Worm (Caenorhabditis elegans) whole organism, early embryonic: ENCODE results near the gene cpr-4.

Experiments
- B0310.2 ChIP-seq: sonication (generic microtip); optimal IDR thresholded peaks from 2 replicates; lab custom pipeline; 2016; ENCODE audit warnings: mild to moderate bottlenecking, missing genetic modification characterization, missing compliant biosample characterization
- F13C5.2 ChIP-seq: sonication (generic microtip); optimal IDR thresholded peaks from 2 replicates; lab custom pipeline; 2017; ENCODE audit warnings: mild to moderate bottlenecking, missing genetic modification characterization, inconsistent platforms, missing compliant biosample characterization
- aly-1 ChIP-seq: sonication (generic microtip); optimal IDR thresholded peaks from 2 replicates; lab custom pipeline; 2016; ENCODE audit warnings: missing genetic modification characterization, missing compliant biosample characterization
- ama-1 ChIP-seq: fragments of 150-350 bp; optimal IDR thresholded peaks from 2 replicates; lab custom pipeline; 2014
- ceh-13 ChIP-seq: fragments of 200-800 bp; sonication (Bioruptor generic); optimal IDR thresholded peaks from 2 replicates; lab custom pipeline; 2018; ENCODE audit warnings: mild to moderate bottlenecking, missing genetic modification characterization, missing compliant biosample characterization
- ceh-36 ChIP-seq: sonication (generic microtip); optimal IDR thresholded peaks from 2 replicates; lab custom pipeline; 2016; ENCODE audit warnings: missing genetic modification characterization, inconsistent platforms, missing compliant biosample characterization
- ets-7 ChIP-seq: sonication (generic microtip); optimal IDR thresholded peaks from 2 replicates; lab custom pipeline; 2016; ENCODE audit warnings: missing genotype, missing genetic modification characterization, missing compliant biosample characterization
- flt-1 ChIP-seq: fragments of 200-800 bp; sonication (Bioruptor generic); IDR thresholded peaks from 2 replicates; pipeline ENCODE4 v1.3.6; 2022; ENCODE audit warnings: missing genetic modification characterization, missing compliant biosample characterization
- hmbx-1 ChIP-seq: sonication (generic microtip); optimal IDR thresholded peaks from 2 replicates; lab custom pipeline; 2016; ENCODE audit warnings: mild to moderate bottlenecking, missing genetic modification characterization, missing compliant biosample characterization
- hmg-4 ChIP-seq: fragments of 200-800 bp; sonication (Bioruptor generic); optimal IDR thresholded peaks from 2 replicates; lab custom pipeline; 2018; ENCODE audit warnings: mild to moderate bottlenecking, missing genetic modification characterization, missing compliant biosample characterization
- hnd-1 ChIP-seq: sonication (generic microtip); optimal IDR thresholded peaks from 2 replicates; lab custom pipeline; 2016; ENCODE audit warnings: missing genetic modification characterization, missing compliant biosample characterization
- pes-1 ChIP-seq: fragments of 200-800 bp; sonication (Bioruptor generic); IDR thresholded peaks from 2 replicates; pipeline ENCODE4 v1.3.6; 2022; ENCODE audit warnings: missing genetic modification reagents, missing genetic modification characterization, missing compliant biosample characterization
- scrt-1 ChIP-seq: fragments of 200-800 bp; sonication (Bioruptor generic); IDR thresholded peaks from 2 replicates; pipeline ENCODE4 v1.3.6; 2022; ENCODE audit warnings: missing genetic modification characterization, missing compliant biosample characterization
- sea-1 ChIP-seq: fragments of 200-800 bp; sonication (Bioruptor generic); conservative IDR thresholded peaks from 2 replicates; pipeline ENCODE4 v1.3.6; 2022; ENCODE audit warnings: missing genetic modification characterization, missing compliant biosample characterization
- tbx-11 ChIP-seq: fragments of 200-800 bp; sonication (Bioruptor generic); IDR thresholded peaks from 2 replicates; pipeline ENCODE4 v1.3.6; 2022; ENCODE audit warnings: missing genetic modification characterization, missing compliant biosample characterization
- tbx-37 ChIP-seq: fragments of 200-800 bp; sonication (Bioruptor generic); conservative IDR thresholded peaks from 2 replicates; pipeline ENCODE4 v1.3.6; 2022; ENCODE audit warnings: missing genetic modification reagents, missing genetic modification characterization, missing compliant biosample characterization
- tra-4 ChIP-seq: sonication (generic microtip); optimal IDR thresholded peaks from 2 replicates; lab custom pipeline; 2017; ENCODE audit warnings: missing genetic modification characterization, missing compliant biosample characterization

Gene cpr-4

DNA sequence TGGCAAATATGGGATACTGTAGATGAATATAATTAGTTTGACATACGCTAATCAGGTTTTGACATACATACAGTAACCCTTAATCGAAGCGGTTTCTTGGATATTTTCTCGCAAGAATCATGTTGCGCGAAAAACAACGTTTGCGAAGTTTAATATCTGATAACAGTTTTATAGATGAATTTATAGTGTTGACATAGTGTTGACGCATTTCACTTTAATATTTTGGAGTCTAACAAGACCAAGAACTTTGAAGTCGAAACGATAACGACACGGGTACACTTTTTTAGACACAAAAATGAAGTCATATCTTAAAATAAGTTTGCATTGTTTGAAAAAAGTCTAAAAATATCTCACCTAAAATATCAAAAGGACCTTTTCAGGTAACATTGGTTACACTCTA is 1.8 kb downstream of the cpr-4 start:
- no peak for TF ChIP-seq aly-1 (tag; lab: Kevin White, UChicago)
- TF ChIP-seq ceh-36 (tag; lab: Kevin White, UChicago): no peak
- no peak for TF ChIP-seq hmbx-1 (tag; lab: Kevin White, UChicago)
- no peak for TF ChIP-seq ets-7 (tag; lab: Kevin White, UChicago)
- no peak for TF ChIP-seq tbx-11
- no peak for TF ChIP-seq flt-1 (GFP tag; lab: Robert Waterston, UW)
- no peak for TF ChIP-seq tra-4 (tag; lab: Kevin White, UChicago)
- TF ChIP-seq hnd-1 (tag; lab: Kevin White, UChicago): no peak
- no peak for TF ChIP-seq F13C5.2 (tag; lab: Kevin White, UChicago)
- no peak for TF ChIP-seq sea-1 (GFP tag; lab: Robert Waterston, UW)
- TF ChIP-seq ama-1: no peak
- no peak for TF ChIP-seq scrt-1 (GFP tag; lab: Robert Waterston, UW)
- TF ChIP-seq tbx-37 (GFP tag; lab: Robert Waterston, UW): no peak
- no peak for TF ChIP-seq B0310.2 (tag; lab: Kevin White, UChicago)
- no peak for TF ChIP-seq hmg-4 (GFP tag; lab: Kevin White, UChicago)
- TF ChIP-seq ceh-13 (GFP tag; lab: Kevin White, UChicago): no peak
- TF ChIP-seq pes-1 (GFP tag; lab: Robert Waterston, UW): no peak

DNA sequence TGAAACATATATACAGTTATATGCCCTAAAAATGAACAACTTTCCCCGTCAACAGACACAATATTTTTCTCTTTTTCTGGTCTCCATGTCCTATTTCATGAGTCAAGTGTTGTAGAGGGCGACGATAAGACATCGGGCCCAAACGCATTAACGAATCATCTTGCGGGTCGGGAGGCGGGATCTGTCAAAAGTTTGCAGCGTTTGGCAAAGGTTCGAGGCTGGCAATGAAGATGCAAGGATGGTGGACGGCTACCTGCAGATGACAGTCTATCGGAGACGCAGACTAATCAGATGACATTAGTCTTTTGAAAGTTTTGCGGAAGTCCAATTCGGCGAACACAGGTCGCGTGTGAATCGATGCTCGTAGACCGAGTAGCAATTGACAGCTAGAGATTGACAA is 6.3 kb downstream of the cpr-4 start:
- TF ChIP-seq pes-1 (GFP tag; lab: Robert Waterston, UW): no peak
- no peak for TF ChIP-seq tra-4 (tag; lab: Kevin White, UChicago)
- no peak for TF ChIP-seq flt-1 (GFP tag; lab: Robert Waterston, UW)
- no peak for TF ChIP-seq ets-7 (tag; lab: Kevin White, UChicago)
- TF ChIP-seq tbx-11: no peak
- TF ChIP-seq scrt-1 (GFP tag; lab: Robert Waterston, UW): no peak
- no peak for TF ChIP-seq F13C5.2 (tag; lab: Kevin White, UChicago)
- no peak for TF ChIP-seq tbx-37 (GFP tag; lab: Robert Waterston, UW)
- no peak for TF ChIP-seq ama-1
- no peak for TF ChIP-seq hnd-1 (tag; lab: Kevin White, UChicago)
- TF ChIP-seq B0310.2 (tag; lab: Kevin White, UChicago): no peak
- no peak for TF ChIP-seq aly-1 (tag; lab: Kevin White, UChicago)
- no peak for TF ChIP-seq hmg-4 (GFP tag; lab: Kevin White, UChicago)

DNA sequence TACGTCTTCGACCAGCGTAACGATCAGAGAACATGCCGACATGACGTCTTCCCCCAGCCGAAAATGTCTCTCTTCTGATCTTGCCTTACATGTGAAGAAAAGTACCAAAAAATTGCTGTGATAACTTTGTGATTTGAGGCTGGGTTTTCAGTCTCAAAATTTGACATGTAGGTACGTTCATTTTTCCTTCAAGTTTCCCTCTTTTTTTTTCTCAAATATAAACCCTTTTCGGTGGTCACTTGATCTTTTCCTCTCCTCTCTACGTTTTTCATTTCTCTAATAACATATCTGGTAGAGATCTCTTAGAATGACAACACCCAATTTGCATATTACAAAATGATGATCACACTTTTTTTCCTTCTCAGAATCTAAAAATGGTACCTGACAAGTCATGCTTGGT is 7.4 kb downstream of the cpr-4 start, which contains the start of gene nhr-37:
TSS of gene nhr-37 (plus strand) at position 301 of the 400 bp plus-strand sequence.
- TF ChIP-seq scrt-1 (GFP tag; lab: Robert Waterston, UW) (no peak), hmg-4 (GFP tag; lab: Kevin White, UChicago) (no peak), sea-1 (GFP tag; lab: Robert Waterston, UW) (no peak), hnd-1 (tag; lab: Kevin White, UChicago) (no peak), ceh-36 (tag; lab: Kevin White, UChicago) (no peak), tbx-37 (GFP tag; lab: Robert Waterston, UW) (no peak), flt-1 (GFP tag; lab: Robert Waterston, UW) (no peak), aly-1 (tag; lab: Kevin White, UChicago) (no peak), B0310.2 (tag; lab: Kevin White, UChicago) (no peak), tbx-11 (no peak), hmbx-1 (tag; lab: Kevin White, UChicago) (no peak), ama-1 (no peak), F13C5.2 (tag; lab: Kevin White, UChicago) (no peak), pes-1 (GFP tag; lab: Robert Waterston, UW) (no peak), tra-4 (tag; lab: Kevin White, UChicago) (no peak), ceh-13 (GFP tag; lab: Kevin White, UChicago) (no peak), ets-7 (tag; lab: Kevin White, UChicago) (no peak)

DNA sequence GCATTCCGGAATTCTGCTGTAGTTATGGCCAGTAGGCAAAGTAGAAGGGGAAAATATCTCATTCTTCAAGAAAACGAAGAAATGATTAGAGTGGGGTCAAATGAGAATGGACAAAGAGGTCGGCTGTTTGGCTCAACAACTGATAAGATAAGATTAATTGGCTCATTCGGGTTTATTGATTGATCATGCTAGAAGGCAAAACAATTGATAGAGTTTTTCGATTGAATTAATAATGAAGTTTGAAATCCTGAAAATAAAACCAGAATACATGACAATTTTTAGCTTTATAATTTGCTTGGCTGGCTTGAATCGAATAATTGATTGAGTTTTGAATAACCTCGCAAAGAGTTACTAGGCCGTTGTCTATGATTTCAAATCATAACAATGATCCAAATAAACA is 11.8 kb downstream of the cpr-4 start, which contains the start of gene ppt-1:
TSS of gene ppt-1 (minus strand) at position 101 of the 400 bp plus-strand sequence.
- TF ChIP-seq ets-7 (tag; lab: Kevin White, UChicago) (no peak), ama-1 (no peak), aly-1 (tag; lab: Kevin White, UChicago) (no peak), sea-1 (GFP tag; lab: Robert Waterston, UW) (no peak), ceh-13 (GFP tag; lab: Kevin White, UChicago) (no peak), scrt-1 (GFP tag; lab: Robert Waterston, UW) (no peak), B0310.2 (tag; lab: Kevin White, UChicago) (no peak), hmg-4 (GFP tag; lab: Kevin White, UChicago) (no peak), hnd-1 (tag; lab: Kevin White, UChicago) (no peak), flt-1 (GFP tag; lab: Robert Waterston, UW) (no peak), tbx-37 (GFP tag; lab: Robert Waterston, UW) (no peak), hmbx-1 (tag; lab: Kevin White, UChicago) (no peak), tra-4 (tag; lab: Kevin White, UChicago) (no peak), F13C5.2 (tag; lab: Kevin White, UChicago) (no peak), ceh-36 (tag; lab: Kevin White, UChicago) (no peak), tbx-11 (no peak), pes-1 (GFP tag; lab: Robert Waterston, UW) (no peak)

DNA sequence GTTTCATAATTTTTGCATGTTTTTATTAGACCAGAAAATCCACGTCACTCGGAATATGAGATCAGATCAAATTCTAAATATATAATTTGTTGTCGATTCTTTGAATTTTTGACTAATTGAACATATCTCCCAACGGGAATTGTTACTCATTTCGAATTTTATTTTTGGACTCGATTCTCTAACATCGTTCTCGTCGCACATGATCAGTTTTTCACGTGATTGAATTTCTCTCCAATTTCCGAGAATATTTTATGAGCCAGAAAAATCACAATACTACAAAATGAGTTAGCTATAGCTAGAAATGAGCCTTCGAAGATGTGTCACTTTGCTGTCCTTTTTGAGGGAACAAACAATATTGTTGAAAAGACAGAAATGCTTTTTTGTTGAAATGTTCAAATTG is 16.3 kb downstream of the cpr-4 start:
- TF ChIP-seq ceh-13 (GFP tag; lab: Kevin White, UChicago) (no peak), tra-4 (tag; lab: Kevin White, UChicago) (no peak), ets-7 (tag; lab: Kevin White, UChicago) (no peak), F13C5.2 (tag; lab: Kevin White, UChicago) (no peak), hmg-4 (GFP tag; lab: Kevin White, UChicago) (no peak), tbx-11 (no peak), flt-1 (GFP tag; lab: Robert Waterston, UW) (no peak), sea-1 (GFP tag; lab: Robert Waterston, UW) (no peak)

DNA sequence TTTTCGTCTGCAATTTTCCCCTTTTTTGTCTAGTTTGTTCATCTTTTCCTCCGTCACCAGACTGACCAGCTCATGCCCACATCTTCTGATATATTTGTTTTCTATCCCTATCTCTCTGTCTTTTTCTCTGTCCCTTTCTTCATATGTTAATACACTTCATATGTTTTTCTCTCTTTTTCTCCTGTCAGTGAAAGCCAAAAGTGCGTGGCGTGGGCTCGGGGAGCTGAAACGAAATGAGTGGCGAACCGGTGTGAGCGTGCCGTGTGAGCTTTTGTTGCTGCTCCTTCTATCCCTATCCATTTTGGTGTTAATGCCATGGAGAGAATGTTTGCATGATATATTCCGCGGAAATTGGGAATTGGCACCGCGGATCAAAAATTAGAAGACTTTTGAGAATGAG is 17.4 kb downstream of the cpr-4 start:
- TF ChIP-seq tbx-11 (no peak), hmbx-1 (tag; lab: Kevin White, UChicago) (no peak), ceh-36 (tag; lab: Kevin White, UChicago) (no peak), hmg-4 (GFP tag; lab: Kevin White, UChicago) (no peak), tra-4 (tag; lab: Kevin White, UChicago) (no peak), scrt-1 (GFP tag; lab: Robert Waterston, UW) (no peak), tbx-37 (GFP tag; lab: Robert Waterston, UW) (no peak), hnd-1 (tag; lab: Kevin White, UChicago) (no peak), B0310.2 (tag; lab: Kevin White, UChicago) (no peak), ama-1 (no peak), sea-1 (GFP tag; lab: Robert Waterston, UW) (no peak), ets-7 (tag; lab: Kevin White, UChicago) (no peak)
